Worm (Caenorhabditis elegans) whole organism, L2 larva: Measurements from ENCODE around the gene nkb-3.

Experiments used
- C34F6.9 ChIP-seq: fragments of 150-350 bp; optimal IDR thresholded peaks from 2 replicates; lab custom pipeline; 2014; ENCODE audit warnings: missing biosample characterization, missing genetic modification characterization
- R02D3.7 ChIP-seq: fragments of 150-350 bp; optimal IDR thresholded peaks from 2 replicates; lab custom pipeline; 2014; ENCODE audit warnings: missing biosample characterization, missing genetic modification characterization
- ZK546.5 ChIP-seq: sonication (generic microtip); optimal IDR thresholded peaks from 2 replicates; lab custom pipeline; 2017; ENCODE audit warnings: missing biosample characterization, missing genetic modification characterization
- ama-1 ChIP-seq: fragments of 150-350 bp; optimal IDR thresholded peaks from 2 replicates; lab custom pipeline; 2018; ENCODE audit warnings: inconsistent platforms
- ceh-16 ChIP-seq: fragments of 150-350 bp; optimal IDR thresholded peaks from 2 replicates; lab custom pipeline; 2014; ENCODE audit warnings: missing biosample characterization, missing genetic modification characterization
- elt-1 ChIP-seq: fragments of 150-350 bp; optimal IDR thresholded peaks from 2 replicates; lab custom pipeline; 2014; ENCODE audit warnings: missing biosample characterization, missing genetic modification characterization
- fos-1 ChIP-seq: fragments of 150-350 bp; optimal IDR thresholded peaks from 2 replicates; lab custom pipeline; 2014; ENCODE audit warnings: missing biosample characterization, missing genetic modification characterization
- lin-39 ChIP-seq: fragments of 150-350 bp; optimal IDR thresholded peaks from 2 replicates; lab custom pipeline; 2014; ENCODE audit warnings: missing biosample characterization, missing genetic modification reagents, missing genetic modification characterization
- mab-5 ChIP-seq: fragments of 150-350 bp; optimal IDR thresholded peaks from 2 replicates; lab custom pipeline; 2014; ENCODE audit warnings: missing biosample characterization, missing genetic modification characterization
- skn-1 ChIP-seq: sonication (generic microtip); optimal IDR thresholded peaks from 2 replicates; lab custom pipeline; 2017; ENCODE audit warnings: missing biosample characterization, missing genetic modification characterization
- snpc-4 ChIP-seq: fragments of 150-350 bp; optimal IDR thresholded peaks from 2 replicates; lab custom pipeline; 2014; ENCODE audit warnings: missing biosample characterization, missing genetic modification characterization
- unc-39 ChIP-seq: fragments of 150-350 bp; optimal IDR thresholded peaks from 2 replicates; lab custom pipeline; 2014; ENCODE audit warnings: missing biosample characterization, missing genetic modification characterization
- zag-1 ChIP-seq: fragments of 150-350 bp; optimal IDR thresholded peaks from 2 replicates; lab custom pipeline; 2014; ENCODE audit warnings: missing biosample characterization, missing genetic modification characterization
- ztf-11 ChIP-seq: sonication (generic microtip); optimal IDR thresholded peaks from 2 replicates; lab custom pipeline; 2017; ENCODE audit warnings: missing biosample characterization, missing genetic modification characterization

DNA sequence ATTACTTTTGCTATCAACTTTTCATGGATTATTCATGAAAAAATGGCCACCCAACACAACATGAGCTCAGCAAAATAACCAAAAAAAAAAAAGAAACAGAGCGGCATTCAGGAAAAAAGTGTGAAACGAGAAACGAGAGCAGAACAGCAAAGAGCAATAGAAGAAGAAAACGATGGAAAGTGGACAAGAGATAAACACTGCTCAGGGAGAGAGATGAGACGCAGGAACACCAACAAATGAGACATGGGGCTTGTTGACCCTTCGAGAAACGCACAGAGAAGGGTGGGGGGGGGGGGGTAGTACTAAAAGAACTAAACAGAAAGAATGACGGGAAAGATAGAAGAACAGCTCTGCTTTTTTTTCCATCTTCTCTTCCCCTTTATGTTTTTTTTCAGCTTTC, 41.6 kb upstream of the nkb-3 start:
- TF ChIP-seq ama-1 (lab: Kevin White, UChicago) = no peak
- no peak for TF ChIP-seq snpc-4
- no peak for TF ChIP-seq elt-1
- no peak for TF ChIP-seq lin-39 (tag; lab: Kevin White, UChicago)
- TF ChIP-seq ceh-16 (tag; lab: Kevin White, UChicago) = no peak
- TF ChIP-seq mab-5 = no peak
- no peak for TF ChIP-seq fos-1 (tag; lab: Kevin White, UChicago)
- no peak for TF ChIP-seq ZK546.5 (tag; lab: Kevin White, UChicago)
- no peak for TF ChIP-seq unc-39 (tag; lab: Kevin White, UChicago)
- TF ChIP-seq zag-1 (tag; lab: Kevin White, UChicago) = peak; percentile 21
- no peak for TF ChIP-seq ztf-11 (tag; lab: Kevin White, UChicago)
- peak; percentile 28 for TF ChIP-seq C34F6.9 (tag; lab: Kevin White, UChicago)
- TF ChIP-seq R02D3.7 (tag; lab: Kevin White, UChicago) = no peak
- TF ChIP-seq skn-1 (tag; lab: Kevin White, UChicago) = no peak
